Worm (Caenorhabditis elegans) whole organism, L1 larva: ENCODE measurements around the gene C50D2.10.

ENCODE experiments used
- C16A3.4 ChIP-seq: fragments of 150-350 bp; optimal IDR thresholded peaks from 2 replicates; lab custom pipeline; 2014; ENCODE audit warnings: missing biosample characterization, missing genetic modification characterization
- alr-1 ChIP-seq: fragments of 200-800 bp; sonication (Bioruptor generic); optimal IDR thresholded peaks from 2 replicates; lab custom pipeline; 2018; ENCODE audit warnings: borderline replicate concordance, mild to moderate bottlenecking, missing genetic modification characterization, missing compliant biosample characterization
- aly-2 ChIP-seq: fragments of 150-350 bp; optimal IDR thresholded peaks from 2 replicates; lab custom pipeline; 2014; ENCODE audit warnings: missing biosample characterization, missing genetic modification characterization
- blmp-1 ChIP-seq: fragments of 150-350 bp; optimal IDR thresholded peaks from 2 replicates; lab custom pipeline; 2014; ENCODE audit warnings: missing biosample characterization, missing genetic modification characterization
- ceh-8 ChIP-seq: fragments of 200-800 bp; sonication (Bioruptor generic); optimal IDR thresholded peaks from 2 replicates; lab custom pipeline; 2018; ENCODE audit warnings: mild to moderate bottlenecking, missing genetic modification characterization, moderate library complexity, missing compliant biosample characterization
- ceh-82 ChIP-seq, 3 experiments: fragments of 150-350 bp in 1 of 3; sonication (generic microtip) in 2 of 3; optimal IDR thresholded peaks; 2 replicates each; lab custom pipeline; 2014 to 2017; ENCODE audit warnings: missing biosample characterization in 3 of 3, missing genetic modification characterization in 3 of 3
- ceh-90 ChIP-seq: sonication (generic microtip); optimal IDR thresholded peaks from 2 replicates; lab custom pipeline; 2016; ENCODE audit warnings: missing genetic modification characterization, missing compliant biosample characterization
- ces-1 ChIP-seq: fragments of 150-350 bp; optimal IDR thresholded peaks from 2 replicates; lab custom pipeline; 2014; ENCODE audit warnings: missing biosample characterization, missing genetic modification reagents, missing genetic modification characterization
- dpl-1 ChIP-seq, 3 experiments: fragments of 150-350 bp in 2 of 3; sonication (generic microtip) in 1 of 3; optimal IDR thresholded peaks; 2 replicates each; lab custom pipeline; 2014 to 2017; ENCODE audit warnings: missing biosample characterization in 3 of 3, missing genetic modification characterization in 3 of 3, missing genetic modification reagents in 3 of 3
- dsc-1 ChIP-seq: sonication (generic microtip); optimal IDR thresholded peaks from 2 replicates; lab custom pipeline; 2016; ENCODE audit warnings: mild to moderate bottlenecking, missing genetic modification characterization, missing compliant biosample characterization
- efl-1 ChIP-seq, 4 experiments: fragments of 150-350 bp; optimal IDR thresholded peaks in 3 of 4; peaks in 1 of 4; 1 replicate in 1 of 4; 2 replicates in 3 of 4; lab custom pipeline; 2014; ENCODE audit warnings: missing biosample characterization in 2 of 4, missing genetic modification characterization in 2 of 4, missing genetic modification reagents in 2 of 4
- efl-3 ChIP-seq: fragments of 200-800 bp; sonication (Bioruptor generic); optimal IDR thresholded peaks from 2 replicates; lab custom pipeline; 2018; ENCODE audit warnings: mild to moderate bottlenecking, missing genetic modification characterization, missing compliant biosample characterization
- elt-2 ChIP-seq: sonication (generic microtip); optimal IDR thresholded peaks from 2 replicates; lab custom pipeline; 2016; ENCODE audit warnings: missing genetic modification characterization, mild to moderate bottlenecking, inconsistent platforms, missing compliant biosample characterization, missing genetic modification reagents
- elt-3 ChIP-seq, 6 experiments: fragments of 150-350 bp in 1 of 6; sonication (generic microtip); optimal IDR thresholded peaks; 2 replicates each; lab custom pipeline; 2017 to 2018; ENCODE audit warnings: missing biosample characterization in 6 of 6, missing genetic modification characterization in 6 of 6, inconsistent platforms in 1 of 6
- fkh-8 ChIP-seq: sonication (generic microtip); optimal IDR thresholded peaks from 2 replicates; lab custom pipeline; 2016; ENCODE audit warnings: mild to moderate bottlenecking, missing genetic modification characterization, missing compliant biosample characterization
- fos-1 ChIP-seq: fragments of 150-350 bp; optimal IDR thresholded peaks from 2 replicates; lab custom pipeline; 2014; ENCODE audit warnings: missing biosample characterization, missing genetic modification characterization
- grh-1 ChIP-seq: fragments of 200-800 bp; sonication (Bioruptor generic); IDR thresholded peaks from 2 replicates; pipeline ENCODE4 v1.3.6; 2022; ENCODE audit warnings: missing genetic modification reagents, missing genetic modification characterization, missing compliant biosample characterization
- hlh-4 ChIP-seq: sonication (generic microtip); optimal IDR thresholded peaks from 2 replicates; lab custom pipeline; 2016; ENCODE audit warnings: mild to moderate bottlenecking, missing genetic modification characterization, missing compliant biosample characterization
- jun-1 ChIP-seq: fragments of 150-350 bp; optimal IDR thresholded peaks from 2 replicates; lab custom pipeline; 2014; ENCODE audit warnings: missing biosample characterization, missing genetic modification reagents, missing genetic modification characterization
- lin-14 ChIP-seq: fragments of 200-800 bp; sonication (Bioruptor generic); optimal IDR thresholded peaks from 2 replicates; lab custom pipeline; 2018; ENCODE audit warnings: mild to moderate bottlenecking, missing genetic modification characterization, moderate library complexity, missing compliant biosample characterization
- lin-35 ChIP-seq, 2 experiments: fragments of 150-350 bp; optimal IDR thresholded peaks; 2 replicates each; lab custom pipeline; 2014; ENCODE audit warnings: missing biosample characterization in 2 of 2, missing genetic modification characterization in 2 of 2, missing genetic modification reagents in 2 of 2
- lsy-2 ChIP-seq, 2 experiments: fragments of 150-350 bp; optimal IDR thresholded peaks; 2 replicates each; lab custom pipeline; 2014; ENCODE audit warnings: missing biosample characterization in 2 of 2, missing genetic modification characterization in 2 of 2
- mdl-1 ChIP-seq, 2 experiments: fragments of 150-350 bp; optimal IDR thresholded peaks; 2 replicates each; lab custom pipeline; 2014 to 2017; ENCODE audit warnings: missing biosample characterization in 2 of 2, missing genetic modification characterization in 2 of 2, inconsistent platforms in 1 of 2
- mep-1 ChIP-seq: fragments of 150-350 bp; optimal IDR thresholded peaks from 2 replicates; lab custom pipeline; 2014; ENCODE audit warnings: missing biosample characterization, missing genetic modification characterization
- nhr-12 ChIP-seq: sonication (generic microtip); optimal IDR thresholded peaks from 2 replicates; lab custom pipeline; 2017; ENCODE audit warnings: missing biosample characterization, missing genetic modification characterization
- nhr-20 ChIP-seq: sonication (generic microtip); optimal IDR thresholded peaks from 2 replicates; lab custom pipeline; 2016; ENCODE audit warnings: mild to moderate bottlenecking, missing genetic modification characterization, missing compliant biosample characterization
- nhr-237 ChIP-seq: fragments of 150-350 bp; optimal IDR thresholded peaks from 2 replicates; lab custom pipeline; 2014; ENCODE audit warnings: missing biosample characterization, missing genetic modification characterization
- nhr-47 ChIP-seq: sonication (generic microtip); optimal IDR thresholded peaks from 2 replicates; lab custom pipeline; 2016; ENCODE audit warnings: mild to moderate bottlenecking, missing genetic modification characterization, moderate library complexity, missing compliant biosample characterization
- nhr-71 ChIP-seq: sonication (generic microtip); optimal IDR thresholded peaks from 2 replicates; lab custom pipeline; 2016; ENCODE audit warnings: mild to moderate bottlenecking, missing genetic modification characterization, moderate library complexity, missing compliant biosample characterization
- nhr-76 ChIP-seq: sonication (generic microtip); optimal IDR thresholded peaks from 2 replicates; lab custom pipeline; 2017; ENCODE audit warnings: missing biosample characterization, missing genetic modification characterization
- nhr-77 ChIP-seq: fragments of 150-350 bp; optimal IDR thresholded peaks from 2 replicates; lab custom pipeline; 2014; ENCODE audit warnings: missing biosample characterization, missing genetic modification characterization
- nhr-85 ChIP-seq: sonication (generic microtip); peaks from one replicate; lab custom pipeline; 2016; ENCODE audit warnings: missing genetic modification characterization, inconsistent platforms, missing compliant biosample characterization
- nhr-90 ChIP-seq: sonication (generic microtip); optimal IDR thresholded peaks from 2 replicates; lab custom pipeline; 2016; ENCODE audit warnings: mild to moderate bottlenecking, missing genetic modification characterization, missing compliant biosample characterization; ENCODE audit not compliant: poor library complexity
- pag-3 ChIP-seq: sonication (generic microtip); optimal IDR thresholded peaks from 2 replicates; lab custom pipeline; 2017; ENCODE audit warnings: missing genetic modification characterization, mild to moderate bottlenecking, missing compliant biosample characterization, antibody characterized with exemption, borderline replicate concordance; ENCODE audit not compliant: insufficient read depth
- pqm-1 ChIP-seq: sonication (generic microtip); optimal IDR thresholded peaks from 3 replicates; lab custom pipeline; 2017; ENCODE audit warnings: missing biosample characterization, missing genetic modification characterization
- rnt-1 ChIP-seq: sonication (generic microtip); optimal IDR thresholded peaks from 2 replicates; lab custom pipeline; 2016; ENCODE audit warnings: mild to moderate bottlenecking, missing genetic modification characterization, moderate library complexity, missing compliant biosample characterization
- snu-23 ChIP-seq: sonication (generic microtip); optimal IDR thresholded peaks from 2 replicates; lab custom pipeline; 2016; ENCODE audit warnings: missing genetic modification characterization, missing compliant biosample characterization
- swsn-7 ChIP-seq: sonication (generic microtip); optimal IDR thresholded peaks from 2 replicates; lab custom pipeline; 2016; ENCODE audit warnings: missing genetic modification characterization, missing compliant biosample characterization
- tbx-2 ChIP-seq: sonication (generic microtip); optimal IDR thresholded peaks from 2 replicates; lab custom pipeline; 2016; ENCODE audit warnings: missing genetic modification characterization, missing compliant biosample characterization
- vab-15 ChIP-seq: sonication (generic microtip); optimal IDR thresholded peaks from 2 replicates; lab custom pipeline; 2017; ENCODE audit warnings: missing genotype, mild to moderate bottlenecking, missing genetic modification characterization, missing compliant biosample characterization
- ztf-4 ChIP-seq: fragments of 150-350 bp; optimal IDR thresholded peaks from 2 replicates; lab custom pipeline; 2014; ENCODE audit warnings: missing biosample characterization, missing genetic modification characterization

Gene C50D2.10

DNA sequence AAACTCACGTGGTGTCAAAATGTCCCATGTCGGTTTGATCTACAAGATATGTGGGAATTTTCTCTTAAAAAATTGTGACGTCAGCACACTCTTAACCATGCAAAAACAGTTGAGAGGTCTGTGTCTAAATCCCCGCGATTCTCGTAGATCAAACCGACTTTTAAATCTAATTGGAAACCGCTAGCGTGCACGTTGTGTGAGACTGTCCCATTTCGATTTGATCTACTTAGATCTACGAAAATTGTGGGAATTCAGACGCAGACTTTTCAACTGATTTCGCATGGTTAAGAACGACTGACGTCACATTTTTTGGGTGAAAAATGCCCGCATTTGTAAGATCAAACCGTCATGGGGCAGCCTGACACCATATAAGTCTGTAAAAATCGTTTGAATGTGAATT, 41.1 kb upstream of the C50D2.10 start:
- no peak for TF ChIP-seq efl-1 (optimal IDR thresholded peaks at IDR 0.05; lab: Kevin White, UChicago)
- TF ChIP-seq efl-1 (GFP tag; optimal IDR thresholded peaks at IDR 0.05 in 1 of 2; lab: Kevin White, UChicago), result peak in 1 of 2 experiments; percentile 60
- no peak for TF ChIP-seq hlh-4 (tag; lab: Kevin White, UChicago)

- no peak for TF ChIP-seq elt-2 (tag; lab: Kevin White, UChicago)
- peak; percentile 3 for TF ChIP-seq nhr-71 (tag; lab: Kevin White, UChicago)
- peak in 1 of 2 experiments; percentile 16 for TF ChIP-seq lin-35 (GFP tag; optimal IDR thresholded peaks at IDR 0.05; lab: Kevin White, UChicago)
- TF ChIP-seq nhr-85 (tag; lab: Kevin White, UChicago), result peak; percentile 65
- TF ChIP-seq nhr-20 (tag; lab: Kevin White, UChicago), result peak; percentile 24
- no peak for TF ChIP-seq nhr-77 (tag; lab: Kevin White, UChicago)
- peak; percentile 54 for TF ChIP-seq snu-23 (GFP tag; lab: Kevin White, UChicago)
- peak; percentile 59 for TF ChIP-seq blmp-1 (tag; lab: Kevin White, UChicago)
- TF ChIP-seq lin-14 (GFP tag; lab: Kevin White, UChicago), result peak; percentile 50
Observed at ce11 chrII:60049-60448, 38.9 kb upstream of the C50D2.10 start.

- TF ChIP-seq ceh-82 (tag; optimal IDR thresholded peaks at IDR 0.05; lab: Kevin White, UChicago) (no peak), nhr-76 (tag; lab: Kevin White, UChicago) (no peak), elt-2 (tag; lab: Kevin White, UChicago) (no peak), alr-1 (no peak), dsc-1 (tag; lab: Kevin White, UChicago) (no peak), aly-2 (tag; lab: Kevin White, UChicago) (no peak)
Observed at ce11 chrII:61013-61412, 37.9 kb upstream of the C50D2.10 start, which contains the start of gene C23H3.2. TSS of gene C23H3.2 (plus strand) at chrII:61313.

DNA sequence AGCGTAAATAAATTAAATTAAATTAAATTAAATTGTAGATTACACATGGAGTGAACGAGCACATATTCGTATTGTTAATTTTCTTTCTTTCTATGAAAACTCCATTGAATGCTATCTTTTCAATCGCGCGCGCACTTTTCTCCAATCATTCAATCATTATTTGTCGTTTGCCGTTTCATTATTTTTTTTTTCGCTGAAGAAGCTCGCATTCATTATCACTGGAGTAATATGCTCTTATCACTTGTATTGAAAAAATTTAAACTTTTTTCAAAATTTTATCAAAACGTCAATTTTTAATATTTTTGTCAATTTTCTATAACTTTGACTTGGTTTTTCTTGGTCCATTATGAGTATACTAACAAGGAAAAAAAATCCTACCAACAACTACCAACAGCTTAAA, 33.5 kb upstream of the C50D2.10 start:
- TF ChIP-seq pqm-1 (tag; lab: Kevin White, UChicago), result peak; percentile 54
- TF ChIP-seq elt-2 (tag; lab: Kevin White, UChicago), result peak; percentile 7
- TF ChIP-seq vab-15 (tag; lab: Kevin White, UChicago), result no peak

- TF ChIP-seq efl-1 (optimal IDR thresholded peaks at IDR 0.05; lab: Kevin White, UChicago), result peak; percentile 27 to 38
- TF ChIP-seq efl-1 (GFP tag; optimal IDR thresholded peaks at IDR 0.05 in 1 of 2; lab: Kevin White, UChicago), result no peak
- peak in 2 of 3 experiments; percentile 11 to 34 for TF ChIP-seq dpl-1 (GFP tag; optimal IDR thresholded peaks at IDR 0.05; lab: Kevin White, UChicago)
- peak; percentile 30 for TF ChIP-seq ceh-8
- peak; percentile 68 for TF ChIP-seq nhr-90 (tag; lab: Kevin White, UChicago)
- TF ChIP-seq jun-1 (tag; lab: Kevin White, UChicago), result peak; percentile 17
- TF ChIP-seq nhr-12, result no peak
- peak; percentile 79 for TF ChIP-seq mep-1 (tag; lab: Kevin White, UChicago)
- peak; percentile 88 for TF ChIP-seq blmp-1 (tag; lab: Kevin White, UChicago)
- TF ChIP-seq ztf-4 (tag; lab: Kevin White, UChicago), result peak; percentile 21
- peak; percentile 64 for TF ChIP-seq nhr-71 (tag; lab: Kevin White, UChicago)
- TF ChIP-seq C16A3.4 (tag; lab: Kevin White, UChicago), result peak; percentile 21
- peak; percentile 80 for TF ChIP-seq lin-14 (GFP tag; lab: Kevin White, UChicago)
- peak; percentile 33 for TF ChIP-seq swsn-7 (tag; lab: Kevin White, UChicago)
- TF ChIP-seq nhr-47 (tag; lab: Kevin White, UChicago), result peak; percentile 54
- peak in 3 of 6 experiments; percentile 41 to 63 (median 47) for TF ChIP-seq elt-3 (tag; optimal IDR thresholded peaks at IDR 0.05; lab: Kevin White, UChicago)
- TF ChIP-seq grh-1, result peak; percentile 33; the same call in 1 of the 2 replicates
- peak; percentile 60 for TF ChIP-seq nhr-20 (tag; lab: Kevin White, UChicago)
- peak; percentile 22 for TF ChIP-seq fos-1
- TF ChIP-seq ceh-82 (tag; optimal IDR thresholded peaks at IDR 0.05; lab: Kevin White, UChicago), result peak in 1 of 3 experiments; percentile 9
- TF ChIP-seq ces-1 (GFP tag; lab: Kevin White, UChicago), result no peak
- no peak for TF ChIP-seq nhr-237 (tag; lab: Kevin White, UChicago)
- no peak for TF ChIP-seq efl-3 (GFP tag; lab: Kevin White, UChicago)
- peak; percentile 71 for TF ChIP-seq snu-23 (GFP tag; lab: Kevin White, UChicago)
- TF ChIP-seq rnt-1 (tag; lab: Kevin White, UChicago), result no peak
- TF ChIP-seq nhr-85 (tag; lab: Kevin White, UChicago), result peak; percentile 92
- peak in 1 of 2 experiments; percentile 61 for TF ChIP-seq lsy-2 (tag; optimal IDR thresholded peaks at IDR 0.05; lab: Kevin White, UChicago)
- TF ChIP-seq ceh-90 (tag; lab: Kevin White, UChicago), result no peak
- TF ChIP-seq pag-3 (tag; lab: Kevin White, UChicago), result peak; percentile 49
- peak; percentile 0 for TF ChIP-seq tbx-2 (tag; lab: Kevin White, UChicago)
- TF ChIP-seq mdl-1 (tag; optimal IDR thresholded peaks at IDR 0.05; lab: Kevin White, UChicago), result peak in 1 of 2 experiments; percentile 55
- TF ChIP-seq fkh-8 (tag; lab: Kevin White, UChicago), result no peak
- TF ChIP-seq vab-15 (tag; lab: Kevin White, UChicago), result no peak
Observed at ce11 chrII:66322-66721, 32.6 kb upstream of the C50D2.10 start.
